Fruit fly (Drosophila melanogaster) whole organism, embryonic: ENCODE data around the gene Cdc7.

Experiments used
- CG1024 ChIP-seq: fragments of 200-800 bp; sonication (Bioruptor generic); IDR thresholded peaks from 2 replicates; pipeline ENCODE4 v1.3.6; 2022; ENCODE audit warnings: missing biosample characterization, missing genetic modification characterization
- CG10321 ChIP-seq: fragments of 200-800 bp; sonication (Bioruptor generic); IDR thresholded peaks from 2 replicates; pipeline ENCODE4 v1.3.6; 2022; ENCODE audit warnings: missing biosample characterization, missing genetic modification characterization
- CG11696 ChIP-seq: fragments of 200-800 bp; sonication (Bioruptor generic); IDR thresholded peaks from 2 replicates; pipeline ENCODE4 v1.3.6; 2022; ENCODE audit warnings: missing biosample characterization, missing genetic modification characterization
- CG15479 ChIP-seq: fragments of 200-800 bp; sonication (Bioruptor generic); optimal IDR thresholded peaks from 3 replicates; lab custom pipeline; 2019; ENCODE audit warnings: missing biosample characterization, mild to moderate bottlenecking, missing genetic modification characterization, moderate library complexity
- CG16779 ChIP-seq: fragments of 200-800 bp; sonication (Bioruptor generic); IDR thresholded peaks from 2 replicates; pipeline ENCODE4 v1.3.6; 2022; ENCODE audit warnings: missing biosample characterization, missing genetic modification characterization
- CG16813 ChIP-seq: fragments of 200-800 bp; sonication (Bioruptor generic); IDR thresholded peaks from 3 replicates; pipeline ENCODE4 v1.3.6; 2022; ENCODE audit warnings: missing biosample characterization, missing genetic modification characterization; ENCODE audit not compliant: partially characterized antibody
- CG17186 ChIP-seq: fragments of 200-800 bp; sonication (Bioruptor generic); optimal IDR thresholded peaks from 3 replicates; lab custom pipeline; 2017; ENCODE audit warnings: missing biosample characterization, missing genetic modification reagents, missing genetic modification characterization
- CG17802 ChIP-seq: fragments of 200-800 bp; sonication (Bioruptor generic); optimal IDR thresholded peaks from 2 replicates; lab custom pipeline; 2018; ENCODE audit warnings: missing biosample characterization, mild to moderate bottlenecking, missing genetic modification characterization, moderate library complexity
- CG18262 ChIP-seq: fragments of 200-800 bp; optimal IDR thresholded peaks from 3 replicates; lab custom pipeline; 2019; ENCODE audit warnings: missing biosample characterization, mild to moderate bottlenecking, missing genetic modification characterization, moderate library complexity
- CG31388 ChIP-seq: fragments of 200-800 bp; sonication (Bioruptor generic); optimal IDR thresholded peaks from 2 replicates; lab custom pipeline; 2016; ENCODE audit warnings: missing biosample characterization, missing genetic modification characterization
- CG3281 ChIP-seq: fragments of 200-800 bp; sonication (Bioruptor generic); optimal IDR thresholded peaks from 3 replicates; lab custom pipeline; 2017; ENCODE audit warnings: missing biosample characterization, mild to moderate bottlenecking, missing genetic modification characterization
- CG33557 ChIP-seq: fragments of 200-800 bp; sonication (Bioruptor generic); optimal IDR thresholded peaks from 2 replicates; lab custom pipeline; 2019; ENCODE audit warnings: missing biosample characterization, mild to moderate bottlenecking, missing genetic modification characterization, moderate library complexity
- CG3726 ChIP-seq: fragments of 200-800 bp; sonication (Bioruptor generic); IDR thresholded peaks from 3 replicates; pipeline ENCODE4, ENCODE4 v1.3.6; 2022; ENCODE audit warnings: missing biosample characterization, missing genetic modification characterization
- CG5953 ChIP-seq: fragments of 200-800 bp; sonication (Bioruptor generic); IDR thresholded peaks from 2 replicates; pipeline ENCODE4 v1.3.6; 2022; ENCODE audit warnings: missing biosample characterization, missing genetic modification characterization
- CG6689 ChIP-seq: fragments of 200-800 bp; sonication (Bioruptor generic); IDR thresholded peaks from 2 replicates; pipeline ENCODE4 v1.3.6; 2022; ENCODE audit warnings: missing biosample characterization, missing genetic modification characterization
- CG6791 ChIP-seq: fragments of 200-800 bp; sonication (Bioruptor generic); IDR thresholded peaks from 3 replicates; pipeline ENCODE4 v1.3.6; 2022; ENCODE audit warnings: missing biosample characterization, missing genetic modification characterization; ENCODE audit not compliant: partially characterized antibody
- CG7271 ChIP-seq: fragments of 200-800 bp; sonication (Bioruptor generic); optimal IDR thresholded peaks from 2 replicates; lab custom pipeline; 2018; ENCODE audit warnings: missing biosample characterization, mild to moderate bottlenecking, missing genetic modification characterization, moderate library complexity
- CG7963 ChIP-seq: fragments of 200-800 bp; sonication (Bioruptor generic); IDR thresholded peaks from 3 replicates; pipeline ENCODE4 v1.3.6; 2022; ENCODE audit warnings: missing biosample characterization, missing genetic modification characterization; ENCODE audit not compliant: partially characterized antibody
- CG8924 ChIP-seq: fragments of 200-800 bp; optimal IDR thresholded peaks from 3 replicates; lab custom pipeline; 2019; ENCODE audit warnings: missing biosample characterization, mild to moderate bottlenecking, missing genetic modification characterization, moderate library complexity
- Dip3 ChIP-seq: fragments of 200-800 bp; sonication (Bioruptor generic); optimal IDR thresholded peaks from 3 replicates; lab custom pipeline; 2016; ENCODE audit warnings: missing biosample characterization, missing genetic modification characterization
- Ets65A ChIP-seq: fragments of 200-800 bp; sonication (Bioruptor generic); peaks from one replicate; lab custom pipeline; 2016; ENCODE audit warnings: missing biosample characterization, missing genetic modification characterization
- Ets97D ChIP-seq: fragments of 200-800 bp; sonication (Bioruptor generic); optimal IDR thresholded peaks from 3 replicates; lab custom pipeline; 2016; ENCODE audit warnings: missing biosample characterization, missing genetic modification characterization
- HLH4C ChIP-seq: fragments of 200-800 bp; sonication (Bioruptor generic); IDR thresholded peaks from 3 replicates; pipeline ENCODE4 v1.3.6; 2022; ENCODE audit warnings: missing biosample characterization, missing genetic modification characterization; ENCODE audit not compliant: partially characterized antibody
- HLHmδ ChIP-seq: fragments of 200-800 bp; sonication (Bioruptor generic); optimal IDR thresholded peaks from 2 replicates; lab custom pipeline; 2018; ENCODE audit warnings: missing biosample characterization, mild to moderate bottlenecking, missing genetic modification characterization, moderate library complexity
- Hand ChIP-seq: fragments of 200-800 bp; sonication (Bioruptor generic); optimal IDR thresholded peaks from 2 replicates; lab custom pipeline; 2017; ENCODE audit warnings: mild to moderate bottlenecking, missing biosample characterization, missing genetic modification reagents, missing genetic modification characterization
- Mes4 ChIP-seq: fragments of 200-800 bp; sonication (Bioruptor generic); optimal IDR thresholded peaks from 2 replicates; lab custom pipeline; 2016; ENCODE audit warnings: missing biosample characterization, missing genetic modification characterization
- Nf-YA ChIP-seq: fragments of 200-800 bp; sonication (Bioruptor generic); IDR thresholded peaks from 2 replicates; pipeline ENCODE4 v1.3.6; 2022; ENCODE audit warnings: missing biosample characterization, missing genetic modification characterization
- Nf-YB ChIP-seq: fragments of 200-800 bp; sonication (Bioruptor generic); optimal IDR thresholded peaks from 3 replicates; lab custom pipeline; 2019; ENCODE audit warnings: missing biosample characterization, mild to moderate bottlenecking, missing genetic modification characterization, moderate library complexity
- Optix ChIP-seq: fragments of 200-800 bp; sonication (Bioruptor generic); IDR thresholded peaks from 3 replicates; pipeline ENCODE4 v1.3.6; 2022; ENCODE audit warnings: missing biosample characterization, missing genetic modification characterization
- PHDP ChIP-seq: fragments of 200-800 bp; sonication (Bioruptor generic); optimal IDR thresholded peaks from 3 replicates; lab custom pipeline; 2018; ENCODE audit warnings: missing biosample characterization, mild to moderate bottlenecking, missing genetic modification characterization, moderate library complexity
- Ptx1 ChIP-seq: fragments of 200-800 bp; sonication (Bioruptor generic); IDR thresholded peaks from 2 replicates; pipeline ENCODE4 v1.3.6; 2022; ENCODE audit warnings: missing biosample characterization, missing genetic modification characterization
- Rx ChIP-seq: fragments of 200-800 bp; sonication (Bioruptor generic); IDR thresholded peaks from 2 replicates; pipeline ENCODE4 v1.3.6; 2022; ENCODE audit warnings: missing biosample characterization, missing genetic modification characterization
- Usf ChIP-seq: fragments of 200-800 bp; sonication (Bioruptor generic); optimal IDR thresholded peaks from 2 replicates; lab custom pipeline; 2017; ENCODE audit warnings: missing genotype, missing biosample characterization, missing genetic modification characterization
- Vsx1 ChIP-seq: fragments of 200-800 bp; sonication (Bioruptor generic); optimal IDR thresholded peaks from 2 replicates; lab custom pipeline; 2017; ENCODE audit warnings: missing biosample characterization, mild to moderate bottlenecking, missing genetic modification characterization, missing genetic modification reagents
- emc ChIP-seq: fragments of 200-800 bp; sonication (Bioruptor generic); optimal IDR thresholded peaks from 2 replicates; lab custom pipeline; 2016; ENCODE audit warnings: missing biosample characterization, missing genetic modification characterization
- fd96Cb ChIP-seq: fragments of 200-800 bp; sonication (Bioruptor generic); optimal IDR thresholded peaks from 2 replicates; lab custom pipeline; 2018; ENCODE audit warnings: missing biosample characterization, mild to moderate bottlenecking, missing genetic modification characterization, moderate library complexity
- hbn ChIP-seq: fragments of 200-800 bp; sonication (Bioruptor generic); IDR thresholded peaks from 2 replicates; pipeline ENCODE4 v1.3.6; 2022; ENCODE audit warnings: missing biosample characterization, missing genetic modification characterization; ENCODE audit not compliant: partially characterized antibody
- inv ChIP-seq: fragments of 200-800 bp; sonication (Bioruptor generic); IDR thresholded peaks from 2 replicates; pipeline ENCODE4 v1.3.6; 2022; ENCODE audit warnings: missing biosample characterization, missing genetic modification characterization; ENCODE audit not compliant: partially characterized antibody
- lbe ChIP-seq: fragments of 200-800 bp; sonication (Bioruptor generic); optimal IDR thresholded peaks from 2 replicates; lab custom pipeline; 2016; ENCODE audit warnings: missing biosample characterization, mild to moderate bottlenecking, missing genetic modification characterization
- nerfin-2 ChIP-seq: fragments of 200-800 bp; sonication (Bioruptor generic); IDR thresholded peaks from 2 replicates; pipeline ENCODE4 v1.3.6; 2022; ENCODE audit warnings: missing biosample characterization, missing genetic modification characterization; ENCODE audit not compliant: partially characterized antibody
- nom ChIP-seq: fragments of 200-800 bp; sonication (Bioruptor generic); optimal IDR thresholded peaks from 2 replicates; lab custom pipeline; 2017; ENCODE audit warnings: missing biosample characterization, missing genetic modification characterization, mild to moderate bottlenecking, moderate library complexity, missing genetic modification reagents
- pan ChIP-seq, 4 experiments: fragments of >200 bp in 3 of 4; fragments of 200-800 bp in 1 of 4; sonication (Bioruptor generic) in 1 of 4; optimal IDR thresholded peaks in 3 of 4; IDR thresholded peaks in 1 of 4; 2 replicates each; pipeline versions ENCODE4 v1.3.6 to Lab custom; 2017 to 2022; ENCODE audit warnings: missing biosample characterization in 2 of 4, missing genetic modification characterization in 2 of 4, mixed read lengths in 1 of 4
- pnt ChIP-seq: fragments of 200-800 bp; sonication (Bioruptor generic); optimal IDR thresholded peaks from 3 replicates; lab custom pipeline; 2016; ENCODE audit warnings: missing biosample characterization, missing genetic modification characterization
- schlank ChIP-seq: fragments of 200-800 bp; sonication (Bioruptor generic); optimal IDR thresholded peaks from 2 replicates; lab custom pipeline; 2018; ENCODE audit warnings: missing biosample characterization, mild to moderate bottlenecking, missing genetic modification characterization
- tin ChIP-seq: fragments of 200-800 bp; sonication (Bioruptor generic); optimal IDR thresholded peaks from 3 replicates; lab custom pipeline; 2016; ENCODE audit warnings: missing biosample characterization, missing genetic modification characterization
- tio ChIP-seq: fragments of 200-800 bp; sonication (Bioruptor generic); optimal IDR thresholded peaks from 2 replicates; lab custom pipeline; 2017; ENCODE audit warnings: missing biosample characterization, missing genetic modification characterization, inconsistent platforms
- unc-4 ChIP-seq: fragments of 200-800 bp; sonication (Bioruptor generic); IDR thresholded peaks from 2 replicates; pipeline ENCODE4 v1.3.6; 2022; ENCODE audit warnings: missing biosample characterization, missing genetic modification characterization; ENCODE audit not compliant: partially characterized antibody
- wek ChIP-seq: fragments of 200-800 bp; sonication (Bioruptor generic); optimal IDR thresholded peaks from 3 replicates; lab custom pipeline; 2018; ENCODE audit warnings: missing biosample characterization, mild to moderate bottlenecking, missing genetic modification characterization, moderate library complexity
- zen2 ChIP-seq: fragments of 200-800 bp; sonication (Bioruptor generic); IDR thresholded peaks from 3 replicates; pipeline ENCODE4 v1.3.6; 2022; ENCODE audit warnings: missing biosample characterization, missing genetic modification characterization; ENCODE audit not compliant: partially characterized antibody

Cdc7 gene

dm6 chrX:6702028-6702433 lies 47.7 kb downstream of the Cdc7 start (continued):
- TF ChIP-seq PHDP (tag; lab: Kevin White, UChicago): peak; percentile 64
- TF ChIP-seq Hand (GFP tag; lab: Kevin White, UChicago): no peak
- TF ChIP-seq tin (GFP tag; lab: Kevin White, UChicago): peak; percentile 30
- no peak for TF ChIP-seq nerfin-2 (GFP tag; lab: Robert Waterston, UW)
- peak; percentile 58 for TF ChIP-seq tio (GFP tag; lab: Kevin White, UChicago)
- TF ChIP-seq lbe (GFP tag; lab: Kevin White, UChicago): no peak
- TF ChIP-seq CG11696 (GFP tag; lab: Robert Waterston, UW): peak; percentile 86
- TF ChIP-seq CG10321 (GFP tag; lab: Robert Waterston, UW): no peak
- TF ChIP-seq zen2 (GFP tag; lab: Robert Waterston, UW): no peak
- TF ChIP-seq Nf-YB: peak; percentile 32
- 0 out of 3 replicates have a peak, but pooled peaks have one; percentile 61 for TF ChIP-seq CG3726 (GFP tag; lab: Robert Waterston, UW)
- TF ChIP-seq HLH4C (GFP tag; lab: Robert Waterston, UW): no peak
- TF ChIP-seq Usf: no peak
- peak; percentile 23 for TF ChIP-seq pnt (GFP tag; lab: Kevin White, UChicago)
- TF ChIP-seq CG5953 (GFP tag; lab: Robert Waterston, UW): peak; percentile 59; the same call in 1 of the 2 replicates
- TF ChIP-seq Ptx1 (GFP tag; lab: Robert Waterston, UW): peak; percentile 81
- no peak for TF ChIP-seq Dip3 (GFP tag; lab: Kevin White, UChicago)
- TF ChIP-seq emc: no peak
- no peak for TF ChIP-seq CG7271 (tag; lab: Kevin White, UChicago)
- peak; percentile 23 for TF ChIP-seq CG17802 (tag; lab: Kevin White, UChicago)
- TF ChIP-seq Ets65A (GFP tag; lab: Kevin White, UChicago): peak; percentile 88
- no peak for TF ChIP-seq CG16813 (GFP tag; lab: Robert Waterston, UW)
- peak; percentile 47 for TF ChIP-seq wek (GFP tag; lab: Kevin White, UChicago)
- TF ChIP-seq CG17186 (GFP tag; lab: Kevin White, UChicago): peak; percentile 5
- peak; percentile 15 for TF ChIP-seq CG3281 (GFP tag; lab: Kevin White, UChicago)
- no peak for TF ChIP-seq CG31388
- peak; percentile 81 for TF ChIP-seq fd96Cb (tag; lab: Kevin White, UChicago)
- peak; percentile 41 for TF ChIP-seq nom (GFP tag; lab: Kevin White, UChicago)
- 0 out of 2 replicates have a peak, but pooled peaks have one; percentile 19 for TF ChIP-seq CG1024
- TF ChIP-seq CG7963 (GFP tag; lab: Robert Waterston, UW): no peak
- peak; percentile 67 for TF ChIP-seq CG33557 (GFP tag; lab: Kevin White, UChicago)
- no peak for TF ChIP-seq unc-4 (GFP tag; lab: Robert Waterston, UW)
- TF ChIP-seq CG18262 (tag; lab: Kevin White, UChicago): peak; percentile 77
- TF ChIP-seq HLHmδ (GFP tag; lab: Kevin White, UChicago): no peak
- no peak for TF ChIP-seq Ets97D (GFP tag; lab: Kevin White, UChicago)
- peak; percentile 47; the same call in 1 of the 2 replicates for TF ChIP-seq Nf-YA (GFP tag; lab: Robert Waterston, UW)
- no peak for TF ChIP-seq schlank (tag; lab: Kevin White, UChicago)
- TF ChIP-seq inv (GFP tag; lab: Robert Waterston, UW): no peak
- TF ChIP-seq CG6689 (GFP tag; lab: Robert Waterston, UW): peak; percentile 79
- peak; percentile 59 for TF ChIP-seq CG8924 (tag; lab: Kevin White, UChicago)
- peak; percentile 60; the same call in 1 of the 3 replicates for TF ChIP-seq Optix (GFP tag; lab: Robert Waterston, UW)
- no peak for TF ChIP-seq CG6791 (GFP tag; lab: Robert Waterston, UW)
- TF ChIP-seq Vsx1 (GFP tag; lab: Kevin White, UChicago): no peak
- peak; percentile 58; the same call in 1 of the 2 replicates for TF ChIP-seq Rx
- TF ChIP-seq hbn (GFP tag; lab: Robert Waterston, UW): no peak
- no peak for TF ChIP-seq CG16779 (GFP tag; lab: Robert Waterston, UW)
- TF ChIP-seq Mes4: peak; percentile 58
- TF ChIP-seq pan (optimal IDR thresholded peaks at IDR 0.05; lab: Kevin White, UChicago): no peak
- peak in 1 of 2 experiments; percentile 73 for TF ChIP-seq pan (GFP tag; optimal IDR thresholded peaks at IDR 0.05 in 1 of 2, IDR thresholded peaks at IDR 0.05 in 1 of 2)
- no peak for TF ChIP-seq CG15479 (GFP tag; lab: Kevin White, UChicago)
